Worm (Caenorhabditis elegans) whole organism, L2 larva: Measurements from ENCODE around the gene nfyc-1.

Experiments
- F13H6.1 ChIP-seq: sonication (generic microtip); optimal IDR thresholded peaks from 2 replicates; lab custom pipeline; 2016; ENCODE audit warnings: missing genetic modification characterization, missing compliant biosample characterization
- lin-11 ChIP-seq: fragments of 150-350 bp; sonication (generic microtip); optimal IDR thresholded peaks from 2 replicates; lab custom pipeline; 2014; ENCODE audit warnings: missing biosample characterization, missing genetic modification characterization, inconsistent platforms, mixed read lengths
- mdl-1 ChIP-seq, 2 experiments: fragments of 150-350 bp in 1 of 2; sonication (generic microtip) in 1 of 2; optimal IDR thresholded peaks; 2 replicates each; lab custom pipeline; 2017; ENCODE audit warnings: missing biosample characterization in 2 of 2, missing genetic modification characterization in 2 of 2
- nhr-10 ChIP-seq: sonication (generic microtip); optimal IDR thresholded peaks from 2 replicates; lab custom pipeline; 2017; ENCODE audit warnings: missing biosample characterization, missing genetic modification characterization
- nhr-11 ChIP-seq: fragments of 150-350 bp; optimal IDR thresholded peaks from 2 replicates; lab custom pipeline; 2014; ENCODE audit warnings: missing biosample characterization, missing genetic modification characterization
- nhr-12 ChIP-seq: fragments of 150-350 bp; optimal IDR thresholded peaks from 2 replicates; lab custom pipeline; 2014; ENCODE audit warnings: missing biosample characterization, missing genetic modification characterization
- nhr-237 ChIP-seq: fragments of 150-350 bp; optimal IDR thresholded peaks from 2 replicates; lab custom pipeline; 2014; ENCODE audit warnings: missing biosample characterization, missing genetic modification characterization
- nhr-6 ChIP-seq: fragments of 150-350 bp; optimal IDR thresholded peaks from 2 replicates; lab custom pipeline; 2014; ENCODE audit warnings: missing biosample characterization, missing genetic modification characterization
- skn-1 ChIP-seq: sonication (generic microtip); optimal IDR thresholded peaks from 2 replicates; lab custom pipeline; 2017; ENCODE audit warnings: missing biosample characterization, missing genetic modification characterization
- zag-1 ChIP-seq: fragments of 150-350 bp; optimal IDR thresholded peaks from 2 replicates; lab custom pipeline; 2014; ENCODE audit warnings: missing biosample characterization, missing genetic modification characterization

DNA sequence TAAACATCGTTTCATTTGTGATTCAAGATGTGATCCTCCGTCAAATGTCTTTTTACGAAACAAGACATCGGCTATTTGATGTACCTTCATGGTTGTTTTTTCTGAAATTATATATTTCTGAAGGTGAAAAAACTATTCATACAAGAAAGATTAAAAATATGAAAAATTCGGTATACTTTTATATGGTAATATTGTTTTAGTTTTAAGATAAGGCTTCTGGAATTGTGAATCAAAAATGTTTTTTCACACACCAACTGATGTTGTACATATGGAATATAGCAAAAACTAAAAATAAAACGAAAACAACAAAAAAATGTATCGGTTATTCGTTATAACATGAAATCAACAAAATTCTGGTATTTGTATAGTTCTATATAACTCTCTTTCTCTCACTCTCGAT lies 6.5 kb upstream of the nfyc-1 start, which contains the start of gene F23F1.6:
- TF ChIP-seq nhr-6 (tag; lab: Kevin White, UChicago) (no peak), skn-1 (tag; lab: Kevin White, UChicago) (no peak), lin-11 (tag; lab: Kevin White, UChicago) (no peak), nhr-12 (tag; lab: Kevin White, UChicago) (no peak), nhr-237 (tag; lab: Kevin White, UChicago) (no peak), nhr-11 (tag; lab: Kevin White, UChicago) (no peak), zag-1 (no peak), nhr-10 (tag; lab: Kevin White, UChicago) (no peak), mdl-1 (tag; optimal IDR thresholded peaks at IDR 0.05; lab: Kevin White, UChicago) (no peak), F13H6.1 (tag; lab: Kevin White, UChicago) (no peak)
